Fruit fly (Drosophila melanogaster) whole organism, pupa: Measurements from ENCODE around the gene Nepl21.
A peak's percentile ranks its signal among the peaks of the same experiment; 100 is the strongest.

Experiments
- CG10348 ChIP-seq: fragments of 200-800 bp; sonication (Bioruptor generic); IDR thresholded peaks from 2 replicates; pipeline ENCODE4 v1.3.6; 2022; ENCODE audit warnings: missing biosample characterization, missing genetic modification characterization
- CG12605 ChIP-seq: fragments of 200-800 bp; sonication (Bioruptor generic); IDR thresholded peaks from 2 replicates; pipeline ENCODE4 v1.3.6; 2022; ENCODE audit warnings: missing biosample characterization, missing genetic modification characterization
- CG13204 ChIP-seq: fragments of 200-800 bp; sonication (Bioruptor generic); optimal IDR thresholded peaks from 2 replicates; lab custom pipeline; 2018; ENCODE audit warnings: missing biosample characterization, mild to moderate bottlenecking, missing genetic modification characterization, moderate library complexity
- CG14655 ChIP-seq: fragments of 200-800 bp; sonication (Bioruptor generic); optimal IDR thresholded peaks from 3 replicates; lab custom pipeline; 2017; ENCODE audit warnings: mild to moderate bottlenecking, missing biosample characterization, missing genetic modification reagents, missing genetic modification characterization
- CG15710 ChIP-seq: fragments of 200-800 bp; sonication (Bioruptor generic); optimal IDR thresholded peaks from 2 replicates; lab custom pipeline; 2018; ENCODE audit warnings: missing biosample characterization, mild to moderate bottlenecking, missing genetic modification characterization, moderate library complexity
- CG17806 ChIP-seq: fragments of 200-800 bp; sonication (Bioruptor generic); optimal IDR thresholded peaks from 2 replicates; lab custom pipeline; 2018; ENCODE audit warnings: missing biosample characterization, mild to moderate bottlenecking, missing genetic modification characterization, moderate library complexity
- CG32121 ChIP-seq: fragments of 200-800 bp; sonication (Bioruptor generic); IDR thresholded peaks from 2 replicates; pipeline ENCODE4 v1.3.6; 2022; ENCODE audit warnings: missing biosample characterization, missing genetic modification characterization
- CG34367 ChIP-seq: fragments of 200-800 bp; sonication (Bioruptor generic); optimal IDR thresholded peaks from 2 replicates; lab custom pipeline; 2018; ENCODE audit warnings: missing biosample characterization, mild to moderate bottlenecking, missing genetic modification characterization
- CG4496 ChIP-seq: fragments of 200-800 bp; sonication (Bioruptor generic); IDR thresholded peaks from 3 replicates; pipeline ENCODE4 v1.3.6; 2022; ENCODE audit warnings: missing biosample characterization, missing genetic modification characterization
- CG8159 ChIP-seq: fragments of 200-800 bp; sonication (Bioruptor generic); optimal IDR thresholded peaks from 3 replicates; lab custom pipeline; 2018; ENCODE audit warnings: missing biosample characterization, mild to moderate bottlenecking, missing genetic modification characterization, moderate library complexity
- CG8301 ChIP-seq: fragments of 200-800 bp; sonication (Bioruptor generic); optimal IDR thresholded peaks from 2 replicates; lab custom pipeline; 2018; ENCODE audit warnings: missing biosample characterization, mild to moderate bottlenecking, missing genetic modification characterization
- CG9948 ChIP-seq: fragments of 200-800 bp; sonication (Bioruptor generic); optimal IDR thresholded peaks from 2 replicates; lab custom pipeline; 2018; ENCODE audit warnings: missing biosample characterization, mild to moderate bottlenecking, missing genetic modification characterization, moderate library complexity
- D1 ChIP-seq: fragments of 200-800 bp; sonication (Bioruptor generic); optimal IDR thresholded peaks from 2 replicates; lab custom pipeline; 2018; ENCODE audit warnings: missing biosample characterization, mild to moderate bottlenecking, missing genetic modification characterization, moderate library complexity
- EcR ChIP-seq: fragments of 200-800 bp; sonication (Bioruptor generic); optimal IDR thresholded peaks from 3 replicates; lab custom pipeline; 2019; ENCODE audit warnings: missing biosample characterization, missing genetic modification characterization, mild to moderate bottlenecking, moderate library complexity, missing genetic modification reagents
- Ets98B ChIP-seq: fragments of 200-800 bp; sonication (Bioruptor generic); IDR thresholded peaks from 2 replicates; pipeline ENCODE4 v1.3.6; 2022; ENCODE audit warnings: missing biosample characterization, missing genetic modification characterization
- Pif1A ChIP-seq: fragments of 200-800 bp; sonication (Bioruptor generic); optimal IDR thresholded peaks from 3 replicates; lab custom pipeline; 2016; ENCODE audit warnings: missing biosample characterization, missing genetic modification characterization
- Pif1B ChIP-seq: fragments of 200-800 bp; sonication (Bioruptor generic); optimal IDR thresholded peaks from 3 replicates; lab custom pipeline; 2016; ENCODE audit warnings: missing biosample characterization, missing genetic modification characterization
- Snoo ChIP-seq: fragments of 200-800 bp; sonication (Bioruptor generic); optimal IDR thresholded peaks from 3 replicates; lab custom pipeline; 2017; ENCODE audit warnings: missing biosample characterization, mild to moderate bottlenecking, missing genetic modification characterization, inconsistent platforms
- fd96Ca ChIP-seq: fragments of 200-800 bp; sonication (Bioruptor generic); IDR thresholded peaks from 3 replicates; pipeline ENCODE4 v1.3.6; 2022; ENCODE audit warnings: missing biosample characterization, missing genetic modification characterization
- gl ChIP-seq: fragments of 200-800 bp; sonication (Bioruptor generic); optimal IDR thresholded peaks from 2 replicates; lab custom pipeline; 2018; ENCODE audit warnings: missing biosample characterization, mild to moderate bottlenecking, missing genetic modification characterization
- rn ChIP-seq: fragments of 200-800 bp; sonication (Bioruptor generic); IDR thresholded peaks from 2 replicates; pipeline ENCODE4 v1.3.6; 2022; ENCODE audit warnings: missing biosample characterization, missing genetic modification characterization

Nepl21 gene

dm6 chr3R:28883434-28883833 is at the start of gene Nepl21:
Gene Nepl21 (plus strand): TSS chr3R:28883693.
- no peak for TF ChIP-seq rn
- peak; percentile 76 for TF ChIP-seq EcR (GFP tag; lab: Kevin White, UChicago)

- TF ChIP-seq CG12605 (no peak), CG32121 (GFP tag; lab: Robert Waterston, UW) (no peak), Pif1B (GFP tag; lab: Kevin White, UChicago) (no peak), fd96Ca (GFP tag; lab: Robert Waterston, UW) (no peak), EcR (GFP tag; lab: Kevin White, UChicago) (peak; percentile 58), CG4496 (GFP tag; lab: Robert Waterston, UW) (0 out of 3 replicates have a peak, but pooled peaks have one; percentile 27), CG8301 (no peak), Ets98B (no peak)
- TF ChIP-seq, all 21 proteins: peak for 2
Observed at dm6 chr3R:28840620-28841019, 42.9 kb upstream of the Nepl21 start.

dm6 chr3R:28841968-28842367 is 41.5 kb upstream of the Nepl21 start:
- TF ChIP-seq CG4496 (GFP tag; lab: Robert Waterston, UW) (peak; percentile 34; the same call in 1 of the 3 replicates), EcR (GFP tag; lab: Kevin White, UChicago) (no peak), CG10348 (no peak), Ets98B (peak; percentile 48), CG15710 (peak; percentile 10), CG8159 (tag; lab: Kevin White, UChicago) (peak; percentile 50), CG32121 (GFP tag; lab: Robert Waterston, UW) (peak; percentile 29; the same call in 1 of the 2 replicates), CG8301 (peak; percentile 70), fd96Ca (GFP tag; lab: Robert Waterston, UW) (no peak), CG13204 (GFP tag; lab: Kevin White, UChicago) (no peak), Snoo (no peak), CG14655 (GFP tag; lab: Kevin White, UChicago) (no peak), Pif1A (no peak), CG34367 (tag; lab: Kevin White, UChicago) (no peak), Pif1B (GFP tag; lab: Kevin White, UChicago) (no peak), D1 (tag; lab: Kevin White, UChicago) (no peak), CG9948 (no peak), rn (no peak), gl (no peak), CG12605 (no peak), CG17806 (peak; percentile 13)

dm6 chr3R:28842431-28842830 is 41.1 kb upstream of the Nepl21 start:
- TF ChIP-seq CG12605: no peak
- TF ChIP-seq CG8159 (tag; lab: Kevin White, UChicago): no peak
- no peak for TF ChIP-seq D1 (tag; lab: Kevin White, UChicago)
- no peak for TF ChIP-seq CG15710
- no peak for TF ChIP-seq CG9948
- no peak for TF ChIP-seq EcR (GFP tag; lab: Kevin White, UChicago)
- no peak for TF ChIP-seq gl
- TF ChIP-seq Snoo: no peak
- TF ChIP-seq CG8301: no peak
- TF ChIP-seq Pif1A: no peak
- no peak for TF ChIP-seq fd96Ca (GFP tag; lab: Robert Waterston, UW)
- no peak for TF ChIP-seq CG34367 (tag; lab: Kevin White, UChicago)
- no peak for TF ChIP-seq CG32121 (GFP tag; lab: Robert Waterston, UW)
- TF ChIP-seq CG17806: no peak
- TF ChIP-seq Pif1B (GFP tag; lab: Kevin White, UChicago): no peak
- no peak for TF ChIP-seq Ets98B
- TF ChIP-seq CG13204 (GFP tag; lab: Kevin White, UChicago): no peak
- no peak for TF ChIP-seq CG10348

- TF ChIP-seq CG8159 (tag; lab: Kevin White, UChicago) (no peak), D1 (tag; lab: Kevin White, UChicago) (no peak), CG10348 (no peak), CG32121 (GFP tag; lab: Robert Waterston, UW) (no peak), CG15710 (no peak), CG34367 (tag; lab: Kevin White, UChicago) (no peak), Ets98B (no peak), CG4496 (GFP tag; lab: Robert Waterston, UW) (no peak), CG9948 (no peak), EcR (GFP tag; lab: Kevin White, UChicago) (no peak), gl (no peak), Snoo (no peak), CG12605 (no peak), Pif1A (no peak), fd96Ca (GFP tag; lab: Robert Waterston, UW) (no peak), CG14655 (GFP tag; lab: Kevin White, UChicago) (no peak), CG8301 (no peak), CG17806 (no peak), rn (no peak), CG13204 (GFP tag; lab: Kevin White, UChicago) (no peak)
Observed at dm6 chr3R:28843776-28844610, 39.5 kb upstream of the Nepl21 start.

dm6 chr3R:28844611-28845376 is 38.7 kb upstream of the Nepl21 start, which contains the start of the genes Apc and spg:
Gene Apc (minus strand): TSS chr3R:28844748.
Gene spg (plus strand): TSS chr3R:28845270.
- TF ChIP-seq CG12605 (peak; percentile 45; the same call in 1 of the 2 replicates), Snoo (peak; percentile 5), fd96Ca (GFP tag; lab: Robert Waterston, UW) (peak; percentile 51; the same call in 1 of the 3 replicates), Pif1B (GFP tag; lab: Kevin White, UChicago) (peak; percentile 31), CG9948 (no peak), CG8301 (no peak), Ets98B (peak; percentile 69), Pif1A (peak; percentile 53)
